Fruit fly (Drosophila melanogaster): ENCODE measurements around the gene Nubp2.

DNA sequence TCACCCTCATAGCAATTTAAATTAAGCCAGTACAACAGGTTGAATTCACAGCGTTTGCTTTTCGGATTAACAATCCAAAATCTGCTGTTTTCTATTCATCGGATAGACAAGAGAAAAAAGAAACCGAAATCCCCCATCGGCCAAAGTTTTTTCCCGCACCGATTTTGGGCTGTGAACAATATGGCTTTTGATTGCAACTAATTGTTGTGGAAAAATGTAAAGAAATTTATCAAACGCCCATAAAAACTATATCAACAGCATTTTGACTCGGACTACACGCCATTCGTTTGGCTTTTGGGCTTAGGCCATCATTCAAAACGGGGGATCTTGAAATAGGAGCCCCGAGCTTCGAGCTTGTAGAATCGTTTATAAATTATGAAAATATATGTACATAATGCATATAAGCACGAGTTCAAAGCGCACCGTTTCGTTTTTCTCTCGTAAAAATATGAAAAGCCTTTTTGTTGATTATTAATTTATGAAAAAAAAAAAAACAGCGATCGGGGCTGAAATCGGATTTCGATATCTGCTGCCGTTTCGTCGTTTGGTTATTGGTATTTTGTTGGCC lies 39.3 kb downstream of the Nubp2 start:
- TF ChIP-seq CG15710 (tag; optimal IDR thresholded peaks at IDR 0.05) (no peak), CG4496 (GFP tag; IDR thresholded peaks at IDR 0.05) (no peak), gl (tag; optimal IDR thresholded peaks at IDR 0.05) (no peak), Pif1B (GFP tag; optimal IDR thresholded peaks at IDR 0.05) (no peak), rn (GFP tag; IDR thresholded peaks at IDR 0.05) (no peak), Pif1A (GFP tag; optimal IDR thresholded peaks at IDR 0.05) (no peak), Snoo (tag; optimal IDR thresholded peaks at IDR 0.05) (no peak), EcR (GFP tag; optimal IDR thresholded peaks at IDR 0.05) (no peak), Ets98B (GFP tag; IDR thresholded peaks at IDR 0.05) (no peak), fd96Ca (GFP tag; IDR thresholded peaks at IDR 0.05) (no peak)
